Worm (Caenorhabditis elegans) whole organism, late embryonic: ENCODE results near the gene F40A3.3.

ENCODE experiments used
- C08G9.2 ChIP-seq: sonication (generic microtip); optimal IDR thresholded peaks from 2 replicates; lab custom pipeline; 2016; ENCODE audit warnings: mild to moderate bottlenecking, missing genetic modification characterization, moderate library complexity, missing compliant biosample characterization
- C38D4.7 ChIP-seq: fragments of 200-800 bp; sonication (Bioruptor generic); optimal IDR thresholded peaks from 2 replicates; lab custom pipeline; 2018; ENCODE audit warnings: mild to moderate bottlenecking, missing genetic modification characterization, moderate library complexity, missing compliant biosample characterization
- F13H6.1 ChIP-seq: sonication (generic microtip); optimal IDR thresholded peaks from 2 replicates; lab custom pipeline; 2016; ENCODE audit warnings: missing genetic modification characterization, missing compliant biosample characterization
- K09A11.1 ChIP-seq: sonication (generic microtip); optimal IDR thresholded peaks from 2 replicates; lab custom pipeline; 2017; ENCODE audit warnings: antibody characterized with exemption, mild to moderate bottlenecking, missing genetic modification characterization, missing compliant biosample characterization; ENCODE audit not compliant: insufficient read depth
- ama-1 ChIP-seq: fragments of 150-350 bp; optimal IDR thresholded peaks from 2 replicates; lab custom pipeline; 2014
- ceh-14 ChIP-seq: sonication (generic microtip); optimal IDR thresholded peaks from 2 replicates; lab custom pipeline; 2016; ENCODE audit warnings: missing genotype, missing genetic modification characterization, missing compliant biosample characterization
- ceh-18 ChIP-seq: sonication (generic microtip); optimal IDR thresholded peaks from 2 replicates; lab custom pipeline; 2016; ENCODE audit warnings: missing genetic modification characterization, missing compliant biosample characterization
- ceh-19 ChIP-seq: fragments of 200-800 bp; sonication (Bioruptor generic); optimal IDR thresholded peaks from 2 replicates; lab custom pipeline; 2018; ENCODE audit warnings: mild to moderate bottlenecking, missing genetic modification characterization, missing compliant biosample characterization
- ceh-24 ChIP-seq: sonication (generic microtip); optimal IDR thresholded peaks from 2 replicates; lab custom pipeline; 2016; ENCODE audit warnings: mild to moderate bottlenecking, missing genetic modification characterization, missing compliant biosample characterization
- ceh-30 ChIP-seq: fragments of 150-350 bp; optimal IDR thresholded peaks from 2 replicates; lab custom pipeline; 2014; ENCODE audit warnings: missing biosample characterization, missing genetic modification characterization
- ceh-31 ChIP-seq: sonication (generic microtip); optimal IDR thresholded peaks from 2 replicates; lab custom pipeline; 2016; ENCODE audit warnings: missing genetic modification characterization, missing compliant biosample characterization
- ceh-34 ChIP-seq: sonication (generic microtip); optimal IDR thresholded peaks from 2 replicates; lab custom pipeline; 2016; ENCODE audit warnings: mild to moderate bottlenecking, missing genetic modification characterization, missing compliant biosample characterization
- ceh-48 ChIP-seq: sonication (generic microtip); optimal IDR thresholded peaks from 2 replicates; lab custom pipeline; 2016; ENCODE audit warnings: missing genetic modification characterization, inconsistent platforms, missing compliant biosample characterization
- ceh-9 ChIP-seq: sonication (generic microtip); optimal IDR thresholded peaks from 2 replicates; lab custom pipeline; 2016; ENCODE audit warnings: mild to moderate bottlenecking, missing genetic modification characterization, inconsistent platforms, missing compliant biosample characterization
- dmd-4 ChIP-seq: sonication (generic microtip); optimal IDR thresholded peaks from 2 replicates; lab custom pipeline; 2016; ENCODE audit warnings: borderline replicate concordance, missing genetic modification characterization, missing compliant biosample characterization
- dve-1 ChIP-seq: sonication (generic microtip); optimal IDR thresholded peaks from 2 replicates; lab custom pipeline; 2017; ENCODE audit warnings: antibody characterized with exemption, mild to moderate bottlenecking, missing genetic modification characterization, missing compliant biosample characterization
- elt-2 ChIP-seq: sonication (generic microtip); optimal IDR thresholded peaks from 2 replicates; lab custom pipeline; 2016; ENCODE audit warnings: missing genetic modification reagents, missing genetic modification characterization, missing compliant biosample characterization
- eyg-1 ChIP-seq: sonication (generic microtip); optimal IDR thresholded peaks from 2 replicates; lab custom pipeline; 2016; ENCODE audit warnings: missing genotype, missing genetic modification characterization, missing compliant biosample characterization
- fax-1 ChIP-seq: sonication (generic microtip); optimal IDR thresholded peaks from 2 replicates; lab custom pipeline; 2016; ENCODE audit warnings: missing genotype, missing genetic modification characterization, missing compliant biosample characterization
- fkh-10 ChIP-seq: fragments of 150-350 bp; optimal IDR thresholded peaks from 2 replicates; lab custom pipeline; 2014; ENCODE audit warnings: missing biosample characterization, missing genetic modification reagents, missing genetic modification characterization
- fkh-6 ChIP-seq: sonication (generic microtip); optimal IDR thresholded peaks from 2 replicates; lab custom pipeline; 2016; ENCODE audit warnings: missing genetic modification characterization, missing compliant biosample characterization
- gmeb-2 ChIP-seq: sonication (generic microtip); optimal IDR thresholded peaks from 2 replicates; lab custom pipeline; 2016; ENCODE audit warnings: missing genetic modification characterization, inconsistent platforms, missing compliant biosample characterization
- hlh-13 ChIP-seq: fragments of 200-800 bp; sonication (Bioruptor generic); optimal IDR thresholded peaks from 2 replicates; lab custom pipeline; 2018; ENCODE audit warnings: mild to moderate bottlenecking, missing genetic modification characterization, missing compliant biosample characterization
- hlh-15 ChIP-seq: sonication (generic microtip); optimal IDR thresholded peaks from 2 replicates; lab custom pipeline; 2016; ENCODE audit warnings: missing genetic modification characterization, missing compliant biosample characterization
- hlh-6 ChIP-seq: sonication (generic microtip); optimal IDR thresholded peaks from 2 replicates; lab custom pipeline; 2016; ENCODE audit warnings: missing genotype, missing genetic modification characterization, missing compliant biosample characterization
- hlh-8 ChIP-seq: sonication (generic microtip); optimal IDR thresholded peaks from 2 replicates; lab custom pipeline; 2016; ENCODE audit warnings: missing genotype, missing genetic modification characterization, missing compliant biosample characterization
- madf-2 ChIP-seq: sonication (generic microtip); optimal IDR thresholded peaks from 2 replicates; lab custom pipeline; 2017; ENCODE audit warnings: missing genetic modification characterization, missing compliant biosample characterization
- mec-3 ChIP-seq: sonication (generic microtip); optimal IDR thresholded peaks from 2 replicates; lab custom pipeline; 2016; ENCODE audit warnings: borderline replicate concordance, missing genetic modification characterization, missing compliant biosample characterization
- nfya-1 ChIP-seq: sonication (generic microtip); optimal IDR thresholded peaks from 2 replicates; lab custom pipeline; 2017; ENCODE audit warnings: missing genetic modification characterization, mild to moderate bottlenecking, missing compliant biosample characterization, antibody characterized with exemption, moderate library complexity
- nhr-11 ChIP-seq: fragments of 150-350 bp; optimal IDR thresholded peaks from 2 replicates; lab custom pipeline; 2014; ENCODE audit warnings: missing biosample characterization, missing genetic modification characterization
- nhr-232 ChIP-seq: sonication (generic microtip); optimal IDR thresholded peaks from 2 replicates; lab custom pipeline; 2016; ENCODE audit warnings: missing genetic modification characterization, missing compliant biosample characterization
- odd-2 ChIP-seq: sonication (generic microtip); optimal IDR thresholded peaks from 2 replicates; lab custom pipeline; 2017; ENCODE audit warnings: antibody characterized with exemption, mild to moderate bottlenecking, missing genetic modification characterization, missing compliant biosample characterization
- pag-3 ChIP-seq: sonication (generic microtip); optimal IDR thresholded peaks from 2 replicates; lab custom pipeline; 2016; ENCODE audit warnings: missing compliant biosample characterization, missing genetic modification characterization, borderline replicate concordance
- pha-4 ChIP-seq: fragments of 150-350 bp; optimal IDR thresholded peaks from 2 replicates; lab custom pipeline; 2018; ENCODE audit warnings: missing biosample characterization, missing genetic modification reagents, missing genetic modification characterization
- pqm-1 ChIP-seq: sonication (generic microtip); optimal IDR thresholded peaks from 2 replicates; lab custom pipeline; 2016; ENCODE audit warnings: missing genetic modification characterization, missing compliant biosample characterization
- pros-1 ChIP-seq: fragments of 150-350 bp; optimal IDR thresholded peaks from 2 replicates; lab custom pipeline; 2014; ENCODE audit warnings: missing biosample characterization, missing genetic modification reagents, missing genetic modification characterization
- syd-9 ChIP-seq: sonication (generic microtip); optimal IDR thresholded peaks from 2 replicates; lab custom pipeline; 2016; ENCODE audit warnings: mild to moderate bottlenecking, missing genetic modification characterization, moderate library complexity, missing compliant biosample characterization
- tbx-2 ChIP-seq: sonication (generic microtip); optimal IDR thresholded peaks from 2 replicates; lab custom pipeline; 2016; ENCODE audit warnings: missing genetic modification characterization, missing compliant biosample characterization
- tbx-7 ChIP-seq: sonication (generic microtip); optimal IDR thresholded peaks from 2 replicates; lab custom pipeline; 2016; ENCODE audit warnings: missing genotype, missing genetic modification characterization, missing compliant biosample characterization
- ttx-3 ChIP-seq: sonication (generic microtip); optimal IDR thresholded peaks from 2 replicates; lab custom pipeline; 2016; ENCODE audit warnings: missing genetic modification reagents, missing genetic modification characterization, missing compliant biosample characterization
- zip-5 ChIP-seq: sonication (generic microtip); optimal IDR thresholded peaks from 2 replicates; lab custom pipeline; 2016; ENCODE audit warnings: missing genetic modification characterization, missing compliant biosample characterization

The F40A3.3 gene

DNA sequence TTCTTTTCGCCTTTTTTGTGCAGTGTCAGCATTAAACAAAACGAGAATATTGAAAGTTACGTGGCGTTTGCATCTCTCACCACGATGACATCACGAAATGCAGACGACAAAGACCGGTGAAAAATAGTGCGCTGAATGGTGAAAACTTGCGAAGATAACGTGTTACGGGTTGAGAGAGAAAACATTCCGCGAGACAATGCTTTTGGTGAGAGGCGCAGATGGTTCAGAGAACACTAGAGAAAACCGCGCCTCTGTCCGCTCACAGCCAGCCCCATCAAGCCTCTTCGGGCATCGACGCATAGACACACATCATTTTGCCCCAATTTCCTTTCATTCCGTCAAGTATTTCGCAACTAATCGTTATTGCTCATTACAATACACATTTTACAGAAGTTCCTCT is 22.6 kb upstream of the F40A3.3 start, which contains the start of the genes C37C3.9 and C37C3.18 (continued):
- TF ChIP-seq pag-3 (tag; lab: Kevin White, UChicago) (no peak), hlh-8 (tag; lab: Kevin White, UChicago) (no peak), fkh-6 (tag; lab: Kevin White, UChicago) (no peak), ceh-31 (tag; lab: Kevin White, UChicago) (peak; percentile 42), nhr-11 (tag; lab: Kevin White, UChicago) (no peak), ceh-34 (tag; lab: Kevin White, UChicago) (peak; percentile 29), ceh-9 (tag; lab: Kevin White, UChicago) (no peak), ceh-24 (no peak), hlh-13 (GFP tag; lab: Kevin White, UChicago) (no peak), pros-1 (tag; lab: Kevin White, UChicago) (no peak), madf-2 (tag; lab: Kevin White, UChicago) (no peak), ceh-48 (no peak), zip-5 (tag; lab: Kevin White, UChicago) (no peak), pha-4 (tag; lab: Kevin White, UChicago) (no peak), fax-1 (tag; lab: Kevin White, UChicago) (no peak), pqm-1 (tag; lab: Kevin White, UChicago) (peak; percentile 31), dve-1 (tag; lab: Kevin White, UChicago) (no peak), gmeb-2 (tag; lab: Kevin White, UChicago) (no peak), nhr-232 (tag; lab: Kevin White, UChicago) (no peak), eyg-1 (tag; lab: Kevin White, UChicago) (no peak), ama-1 (lab: Kevin White, UChicago) (no peak), fkh-10 (no peak), elt-2 (tag; lab: Kevin White, UChicago) (no peak), ceh-14 (no peak), F13H6.1 (no peak), C08G9.2 (tag; lab: Kevin White, UChicago) (no peak), mec-3 (no peak)

DNA sequence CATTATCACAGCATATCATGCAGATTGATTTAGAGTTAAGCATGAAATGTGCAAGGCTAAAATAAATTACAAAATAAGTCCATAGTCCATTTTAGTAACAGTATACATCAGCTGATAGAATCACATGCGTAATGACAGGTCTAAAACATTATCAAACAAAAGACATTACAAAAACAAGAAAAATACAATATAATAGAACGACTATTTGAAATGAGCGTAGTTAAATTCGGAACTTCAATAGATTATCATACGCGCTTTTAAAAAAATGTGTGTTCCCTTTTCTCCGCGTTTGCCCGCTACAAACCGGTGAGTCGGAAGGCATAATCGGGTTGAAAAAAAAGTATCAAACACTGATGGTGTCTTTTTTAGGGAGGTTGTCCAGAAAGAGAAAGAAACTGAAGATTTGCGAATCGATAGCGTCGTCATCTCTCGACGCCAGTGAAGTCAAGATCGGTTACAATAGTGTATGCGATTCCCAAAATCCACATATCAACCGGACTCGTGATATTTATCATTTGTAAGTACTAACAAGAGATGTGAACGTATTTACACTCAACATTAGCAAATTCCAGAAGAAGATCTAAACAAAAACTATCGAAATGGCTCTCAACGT is 21.8 kb upstream of the F40A3.3 start, which contains the start of gene C37C3.2:
C37C3.2 (plus strand) TSS at position 563 of the 613 bp plus-strand sequence.
- TF ChIP-seq nfya-1 (tag; lab: Kevin White, UChicago): no peak
- no peak for TF ChIP-seq K09A11.1 (tag; lab: Kevin White, UChicago)
- no peak for TF ChIP-seq ceh-19 (GFP tag; lab: Kevin White, UChicago)
- TF ChIP-seq C38D4.7 (GFP tag; lab: Kevin White, UChicago): no peak
- no peak for TF ChIP-seq ceh-24
- TF ChIP-seq odd-2 (tag; lab: Kevin White, UChicago): no peak
- TF ChIP-seq dmd-4 (tag; lab: Kevin White, UChicago): no peak
- TF ChIP-seq C08G9.2 (tag; lab: Kevin White, UChicago): no peak
- no peak for TF ChIP-seq ama-1 (lab: Kevin White, UChicago)
- TF ChIP-seq ceh-30 (tag; lab: Kevin White, UChicago): no peak
- TF ChIP-seq syd-9 (tag; lab: Kevin White, UChicago): no peak
- TF ChIP-seq hlh-15 (tag; lab: Kevin White, UChicago): no peak
- TF ChIP-seq tbx-7 (tag; lab: Kevin White, UChicago): no peak
- TF ChIP-seq tbx-2 (tag; lab: Kevin White, UChicago): no peak
- no peak for TF ChIP-seq fkh-10
- TF ChIP-seq hlh-6: no peak
- no peak for TF ChIP-seq ceh-18 (tag; lab: Kevin White, UChicago)
- TF ChIP-seq pag-3 (tag; lab: Kevin White, UChicago): no peak
- TF ChIP-seq hlh-13 (GFP tag; lab: Kevin White, UChicago): no peak
- no peak for TF ChIP-seq ttx-3 (tag; lab: Kevin White, UChicago)
